Fruit fly (Drosophila melanogaster) whole organism, embryonic: Measurements from ENCODE around the gene fz3.

Source experiments
- ATbp ChIP-seq: fragments of 200-800 bp; sonication (Bioruptor generic); optimal IDR thresholded peaks from 2 replicates; lab custom pipeline; 2017; ENCODE audit warnings: missing biosample characterization, mild to moderate bottlenecking, missing genetic modification characterization, missing genetic modification reagents
- Atf-2 ChIP-seq: fragments of 200-800 bp; sonication (Bioruptor generic); optimal IDR thresholded peaks from 2 replicates; lab custom pipeline; 2016; ENCODE audit warnings: missing biosample characterization, missing genetic modification characterization
- BEAF-32 ChIP-seq: fragments of 200-800 bp; sonication (Bioruptor generic); optimal IDR thresholded peaks from 3 replicates; lab custom pipeline; 2017; ENCODE audit warnings: missing biosample characterization, missing genetic modification characterization, mild to moderate bottlenecking, moderate library complexity, missing genetic modification reagents
- CG10274 ChIP-seq: fragments of 200-800 bp; sonication (Bioruptor generic); optimal IDR thresholded peaks from 3 replicates; lab custom pipeline; 2017; ENCODE audit warnings: missing biosample characterization, mild to moderate bottlenecking, missing genetic modification characterization
- CG10959 ChIP-seq: fragments of 200-800 bp; sonication (Bioruptor generic); IDR thresholded peaks from 2 replicates; pipeline ENCODE4 v1.3.6; 2022; ENCODE audit warnings: missing biosample characterization, missing genetic modification characterization
- CG11560 ChIP-seq: fragments of 200-800 bp; sonication (Bioruptor generic); IDR thresholded peaks from 3 replicates; pipeline ENCODE4 v1.3.6; 2022; ENCODE audit warnings: missing biosample characterization, missing genetic modification characterization
- CG12155 ChIP-seq: fragments of 200-800 bp; sonication (Bioruptor generic); optimal IDR thresholded peaks from 3 replicates; lab custom pipeline; 2016; ENCODE audit warnings: missing biosample characterization, missing genetic modification characterization
- CG1233 ChIP-seq: fragments of 200-800 bp; sonication (Bioruptor generic); optimal IDR thresholded peaks from 4 replicates; lab custom pipeline; 2018; ENCODE audit warnings: missing biosample characterization, mild to moderate bottlenecking, missing genetic modification characterization
- CG12769 ChIP-seq: fragments of 200-800 bp; sonication (Bioruptor generic); optimal IDR thresholded peaks from 2 replicates; lab custom pipeline; 2019; ENCODE audit warnings: missing biosample characterization, mild to moderate bottlenecking, missing genetic modification characterization, moderate library complexity
- CG12942 ChIP-seq: fragments of 200-800 bp; sonication (Bioruptor generic); optimal IDR thresholded peaks from 3 replicates; lab custom pipeline; 2016; ENCODE audit warnings: missing biosample characterization, missing genetic modification characterization
- CG15011 ChIP-seq: fragments of 200-800 bp; sonication (Bioruptor generic); optimal IDR thresholded peaks from 3 replicates; lab custom pipeline; 2018; ENCODE audit warnings: missing biosample characterization, mild to moderate bottlenecking, missing genetic modification characterization
- CG15269 ChIP-seq: fragments of 200-800 bp; sonication (Bioruptor generic); optimal IDR thresholded peaks from 2 replicates; lab custom pipeline; 2018; ENCODE audit warnings: missing biosample characterization, mild to moderate bottlenecking, missing genetic modification characterization, moderate library complexity
- CG16813 ChIP-seq: fragments of 200-800 bp; sonication (Bioruptor generic); IDR thresholded peaks from 3 replicates; pipeline ENCODE4 v1.3.6; 2022; ENCODE audit warnings: missing biosample characterization, missing genetic modification characterization; ENCODE audit not compliant: partially characterized antibody
- CG17361 ChIP-seq: fragments of 200-800 bp; sonication (Bioruptor generic); IDR thresholded peaks from 3 replicates; pipeline ENCODE4 v1.3.6; 2022; ENCODE audit warnings: missing biosample characterization, missing genetic modification characterization
- CG18599 ChIP-seq: fragments of 200-800 bp; sonication (Bioruptor generic); optimal IDR thresholded peaks from 3 replicates; lab custom pipeline; 2017; ENCODE audit warnings: missing biosample characterization, missing genetic modification characterization, mild to moderate bottlenecking, moderate library complexity, missing genetic modification reagents
- CG18619 ChIP-seq: fragments of 200-800 bp; sonication (Bioruptor generic); optimal IDR thresholded peaks from 3 replicates; lab custom pipeline; 2017; ENCODE audit warnings: missing biosample characterization, mild to moderate bottlenecking, missing genetic modification characterization
- CG18764 ChIP-seq: fragments of 200-800 bp; sonication (Bioruptor generic); optimal IDR thresholded peaks from 3 replicates; lab custom pipeline; 2016; ENCODE audit warnings: missing biosample characterization, missing genetic modification characterization
- CG2712 ChIP-seq: fragments of 200-800 bp; optimal IDR thresholded peaks from 3 replicates; lab custom pipeline; 2019; ENCODE audit warnings: missing biosample characterization, mild to moderate bottlenecking, missing genetic modification characterization, moderate library complexity
- CG3407 ChIP-seq: fragments of 200-800 bp; sonication (Bioruptor generic); optimal IDR thresholded peaks from 2 replicates; lab custom pipeline; 2018; ENCODE audit warnings: missing biosample characterization, mild to moderate bottlenecking, missing genetic modification characterization
- CG4424 ChIP-seq: fragments of 200-800 bp; sonication (Bioruptor generic); optimal IDR thresholded peaks from 3 replicates; lab custom pipeline; 2016; ENCODE audit warnings: missing biosample characterization, missing genetic modification characterization
- CG8359 ChIP-seq: fragments of 200-800 bp; sonication (Bioruptor generic); optimal IDR thresholded peaks from 2 replicates; lab custom pipeline; 2017; ENCODE audit warnings: missing biosample characterization, mild to moderate bottlenecking, missing genetic modification characterization, borderline replicate concordance
- CG8388 ChIP-seq: fragments of 200-800 bp; sonication (Bioruptor generic); optimal IDR thresholded peaks from 2 replicates; lab custom pipeline; 2019; ENCODE audit warnings: missing biosample characterization, mild to moderate bottlenecking, missing genetic modification characterization, moderate library complexity
- D19A ChIP-seq: fragments of 200-800 bp; optimal IDR thresholded peaks from 3 replicates; lab custom pipeline; 2019; ENCODE audit warnings: missing biosample characterization, mild to moderate bottlenecking, missing genetic modification characterization, moderate library complexity
- Drgx ChIP-seq: fragments of 200-800 bp; sonication (Bioruptor generic); IDR thresholded peaks from 2 replicates; pipeline ENCODE4 v1.3.6; 2022; ENCODE audit warnings: missing biosample characterization, missing genetic modification characterization
- GATAe ChIP-seq: fragments of 200-800 bp; sonication (Bioruptor generic); conservative IDR thresholded peaks from 2 replicates; pipeline ENCODE4 v1.3.6; 2022; ENCODE audit warnings: missing biosample characterization, missing genetic modification characterization
- HmgD ChIP-seq: fragments of 200-800 bp; sonication (Bioruptor generic); optimal IDR thresholded peaks from 3 replicates; lab custom pipeline; 2016; ENCODE audit warnings: missing biosample characterization, missing genetic modification characterization
- Med ChIP-seq: fragments of 200-800 bp; sonication (Bioruptor generic); peaks from one replicate; lab custom pipeline; 2016; ENCODE audit warnings: missing biosample characterization, missing genetic modification characterization, mild to moderate bottlenecking, inconsistent platforms, moderate library complexity
- Mes4 ChIP-seq: fragments of 200-800 bp; sonication (Bioruptor generic); optimal IDR thresholded peaks from 2 replicates; lab custom pipeline; 2016; ENCODE audit warnings: missing biosample characterization, missing genetic modification characterization
- NC2β ChIP-seq: fragments of 200-800 bp; sonication (Bioruptor generic); optimal IDR thresholded peaks from 2 replicates; lab custom pipeline; 2016; ENCODE audit warnings: missing biosample characterization, missing genetic modification characterization
- NFAT ChIP-seq: fragments of 200-800 bp; sonication (Bioruptor generic); IDR thresholded peaks from 2 replicates; pipeline ENCODE4 v1.3.6; 2022; ENCODE audit warnings: missing biosample characterization, missing genetic modification characterization
- Nf-YB ChIP-seq: fragments of 200-800 bp; sonication (Bioruptor generic); optimal IDR thresholded peaks from 3 replicates; lab custom pipeline; 2019; ENCODE audit warnings: missing biosample characterization, mild to moderate bottlenecking, missing genetic modification characterization, moderate library complexity
- PHDP ChIP-seq: fragments of 200-800 bp; sonication (Bioruptor generic); optimal IDR thresholded peaks from 3 replicates; lab custom pipeline; 2018; ENCODE audit warnings: missing biosample characterization, mild to moderate bottlenecking, missing genetic modification characterization, moderate library complexity
- Pdp1 ChIP-seq, 2 experiments: fragments of 200-800 bp; sonication (Bioruptor generic); optimal IDR thresholded peaks; 3 replicates each; lab custom pipeline; 2016; ENCODE audit warnings: missing biosample characterization in 2 of 2, missing genetic modification characterization in 2 of 2, mild to moderate bottlenecking in 1 of 2, moderate library complexity in 1 of 2
- Rfx ChIP-seq: fragments of 200-800 bp; sonication (Bioruptor generic); IDR thresholded peaks from 2 replicates; pipeline ENCODE4 v1.3.6; 2022; ENCODE audit warnings: missing biosample characterization, missing genetic modification characterization
- Sox100B ChIP-seq: fragments of 200-800 bp; sonication (Bioruptor generic); optimal IDR thresholded peaks from 3 replicates; lab custom pipeline; 2018; ENCODE audit warnings: missing biosample characterization, mild to moderate bottlenecking, missing genetic modification characterization
- bbx ChIP-seq: fragments of 200-800 bp; sonication (Bioruptor generic); IDR thresholded peaks from 2 replicates; pipeline ENCODE4 v1.3.6; 2022; ENCODE audit warnings: missing biosample characterization, missing genetic modification characterization; ENCODE audit not compliant: partially characterized antibody
- bcd ChIP-seq: fragments of 200-800 bp; sonication (Bioruptor generic); optimal IDR thresholded peaks from 2 replicates; lab custom pipeline; 2017; ENCODE audit warnings: missing biosample characterization, mild to moderate bottlenecking, missing genetic modification characterization
- btn ChIP-seq: fragments of 200-800 bp; sonication (Bioruptor generic); optimal IDR thresholded peaks from 2 replicates; lab custom pipeline; 2016; ENCODE audit warnings: missing biosample characterization, missing genetic modification characterization
- cas ChIP-seq: fragments of 200-800 bp; sonication (Bioruptor generic); IDR thresholded peaks from 2 replicates; pipeline ENCODE4 v1.3.6; 2022; ENCODE audit warnings: missing biosample characterization, missing genetic modification characterization
- chinmo ChIP-seq: fragments of 200-800 bp; sonication (Bioruptor generic); IDR thresholded peaks from 4 replicates; pipeline ENCODE4 v1.3.6; 2022; ENCODE audit warnings: missing biosample characterization, missing genetic modification characterization; ENCODE audit not compliant: partially characterized antibody
- inv ChIP-seq: fragments of 200-800 bp; sonication (Bioruptor generic); IDR thresholded peaks from 2 replicates; pipeline ENCODE4 v1.3.6; 2022; ENCODE audit warnings: missing biosample characterization, missing genetic modification characterization; ENCODE audit not compliant: partially characterized antibody
- lmd ChIP-seq: fragments of 200-800 bp; sonication (Bioruptor generic); IDR thresholded peaks from 2 replicates; pipeline ENCODE4 v1.3.6; 2022; ENCODE audit warnings: missing biosample characterization, missing genetic modification characterization
- pum ChIP-seq: fragments of 200-800 bp; sonication (Bioruptor generic); optimal IDR thresholded peaks from 2 replicates; lab custom pipeline; 2016; ENCODE audit warnings: missing biosample characterization, missing genetic modification characterization
- row ChIP-seq: fragments of 200-800 bp; sonication (Bioruptor generic); IDR thresholded peaks from 3 replicates; pipeline ENCODE4 v1.3.6; 2022; ENCODE audit warnings: missing biosample characterization, missing genetic modification characterization
- sim ChIP-seq: fragments of 200-800 bp; sonication (Bioruptor generic); IDR thresholded peaks from 2 replicates; pipeline ENCODE4 v1.3.6; 2022; ENCODE audit warnings: missing biosample characterization, missing genetic modification characterization
- slp2 ChIP-seq: fragments of 200-800 bp; sonication (Bioruptor generic); optimal IDR thresholded peaks from 2 replicates; lab custom pipeline; 2016; ENCODE audit warnings: missing biosample characterization, missing genetic modification characterization
- unpg ChIP-seq: fragments of 200-800 bp; sonication (Bioruptor generic); optimal IDR thresholded peaks from 3 replicates; lab custom pipeline; 2018; ENCODE audit warnings: missing biosample characterization, mild to moderate bottlenecking, missing genetic modification characterization, moderate library complexity
- vnd ChIP-seq: fragments of 200-800 bp; sonication (Bioruptor generic); IDR thresholded peaks from 3 replicates; pipeline ENCODE4 v1.3.6; 2022; ENCODE audit warnings: missing biosample characterization, missing genetic modification characterization; ENCODE audit not compliant: partially characterized antibody
- wor ChIP-seq: fragments of 200-800 bp; sonication (Bioruptor generic); IDR thresholded peaks from 2 replicates; pipeline ENCODE4 v1.3.6; 2022; ENCODE audit warnings: missing biosample characterization, missing genetic modification characterization

fz3 gene

dm6 chrX:765039-765508 is 4.7 kb upstream of the fz3 start, which contains the start of gene RpL22 (continued):
- TF ChIP-seq Atf-2: peak; percentile 75
- TF ChIP-seq Rfx: peak; percentile 94
- peak; percentile 66 for TF ChIP-seq BEAF-32 (GFP tag; lab: Kevin White, UChicago)
- peak; percentile 90 for TF ChIP-seq ATbp (GFP tag; lab: Kevin White, UChicago)
- peak; percentile 85 for TF ChIP-seq CG3407
- peak; percentile 90 for TF ChIP-seq NFAT (GFP tag; lab: Robert Waterston, UW)
- TF ChIP-seq CG1233 (GFP tag; lab: Kevin White, UChicago): peak; percentile 87
- peak; percentile 99 for TF ChIP-seq NC2β (GFP tag; lab: Kevin White, UChicago)
- TF ChIP-seq GATAe (GFP tag; lab: Robert Waterston, UW): peak; percentile 70
- peak; percentile 69 for TF ChIP-seq CG8388
- peak; percentile 93 for TF ChIP-seq HmgD
- peak; percentile 84 for TF ChIP-seq CG15011 (GFP tag; lab: Kevin White, UChicago)
- TF ChIP-seq Sox100B (GFP tag; lab: Kevin White, UChicago): peak; percentile 75
- peak; percentile 71 for TF ChIP-seq CG15269 (tag; lab: Kevin White, UChicago)
- TF ChIP-seq CG16813 (GFP tag; lab: Robert Waterston, UW): 0 out of 3 replicates have a peak, but pooled peaks have one; percentile 20
- TF ChIP-seq CG10274 (GFP tag; lab: Kevin White, UChicago): peak; percentile 78
- TF ChIP-seq wor (GFP tag; lab: Robert Waterston, UW): 0 out of 2 replicates have a peak, but pooled peaks have one; percentile 32
- TF ChIP-seq CG18599 (GFP tag; lab: Kevin White, UChicago): peak; percentile 91
- TF ChIP-seq CG2712 (tag; lab: Kevin White, UChicago): peak; percentile 82
- TF ChIP-seq slp2: peak; percentile 85
- peak; percentile 71 for TF ChIP-seq Nf-YB (GFP tag; lab: Kevin White, UChicago)
- TF ChIP-seq bbx (GFP tag; lab: Robert Waterston, UW): 0 out of 2 replicates have a peak, but pooled peaks have one; percentile 9
- TF ChIP-seq CG12155 (GFP tag; lab: Kevin White, UChicago): peak; percentile 72
- TF ChIP-seq bcd (GFP tag; lab: Kevin White, UChicago): peak; percentile 94
- peak; percentile 91 for TF ChIP-seq CG12769 (tag; lab: Kevin White, UChicago)
- peak; percentile 99 for TF ChIP-seq Med (GFP tag; lab: Kevin White, UChicago)
- TF ChIP-seq btn (GFP tag; lab: Kevin White, UChicago): peak; percentile 85
- TF ChIP-seq CG17361 (GFP tag; lab: Robert Waterston, UW): peak; percentile 67
- TF ChIP-seq Pdp1 (GFP tag; optimal IDR thresholded peaks at IDR 0.05; lab: Kevin White, UChicago): peak; percentile 80 to 91
- TF ChIP-seq CG11560 (tag; lab: Robert Waterston, UW): peak; percentile 82
- peak; percentile 94 for TF ChIP-seq CG18619 (GFP tag; lab: Kevin White, UChicago)
- TF ChIP-seq Mes4 (GFP tag; lab: Kevin White, UChicago): peak; percentile 97
- TF ChIP-seq pum (GFP tag; lab: Kevin White, UChicago): peak; percentile 74
- TF ChIP-seq vnd: no peak
- TF ChIP-seq CG8359 (GFP tag; lab: Kevin White, UChicago): peak; percentile 55
- peak; percentile 51; the same call in 2 of the 3 replicates for TF ChIP-seq row (GFP tag; lab: Robert Waterston, UW)
- TF ChIP-seq CG12942: peak; percentile 85
- 0 out of 4 replicates have a peak, but pooled peaks have one; percentile 9 for TF ChIP-seq chinmo (GFP tag; lab: Robert Waterston, UW)
- peak; percentile 80 for TF ChIP-seq PHDP (tag; lab: Kevin White, UChicago)
- peak; percentile 87 for TF ChIP-seq CG18764 (GFP tag; lab: Kevin White, UChicago)
- TF ChIP-seq inv (GFP tag; lab: Robert Waterston, UW): no peak; the same call in 1 of the 2 replicates
- peak; percentile 71 for TF ChIP-seq D19A
- TF ChIP-seq CG4424 (GFP tag; lab: Kevin White, UChicago): peak; percentile 81
- TF ChIP-seq lmd (GFP tag; lab: Robert Waterston, UW): peak; percentile 67
- TF ChIP-seq cas (GFP tag; lab: Robert Waterston, UW): peak; percentile 80
- peak; percentile 68 for TF ChIP-seq CG10959 (GFP tag; lab: Robert Waterston, UW)
- peak; percentile 63 for TF ChIP-seq Drgx (GFP tag; lab: Robert Waterston, UW)
- peak; percentile 79 for TF ChIP-seq unpg (GFP tag; lab: Kevin White, UChicago)
- TF ChIP-seq sim: peak; percentile 77
